Fruit fly (Drosophila melanogaster) whole organism, embryonic: Measurements from ENCODE around the gene CG15373.

ENCODE experiments used
- BEAF-32 ChIP-seq: fragments of 200-800 bp; sonication (Bioruptor generic); optimal IDR thresholded peaks from 3 replicates; lab custom pipeline; 2017; ENCODE audit warnings: missing biosample characterization, missing genetic modification characterization, mild to moderate bottlenecking, moderate library complexity, missing genetic modification reagents
- BtbVII ChIP-seq: fragments of 200-800 bp; sonication (Bioruptor generic); optimal IDR thresholded peaks from 3 replicates; lab custom pipeline; 2017; ENCODE audit warnings: missing biosample characterization, mild to moderate bottlenecking, missing genetic modification characterization
- CG10321 ChIP-seq: fragments of 200-800 bp; sonication (Bioruptor generic); IDR thresholded peaks from 2 replicates; pipeline ENCODE4 v1.3.6; 2022; ENCODE audit warnings: missing biosample characterization, missing genetic modification characterization
- CG11723 ChIP-seq: fragments of 200-800 bp; sonication (Bioruptor generic); optimal IDR thresholded peaks from 2 replicates; lab custom pipeline; 2017; ENCODE audit warnings: missing biosample characterization, mild to moderate bottlenecking, missing genetic modification characterization
- CG1233 ChIP-seq: fragments of 200-800 bp; sonication (Bioruptor generic); optimal IDR thresholded peaks from 4 replicates; lab custom pipeline; 2018; ENCODE audit warnings: missing biosample characterization, mild to moderate bottlenecking, missing genetic modification characterization
- CG13123 ChIP-seq: fragments of 200-800 bp; sonication (Bioruptor generic); optimal IDR thresholded peaks from 2 replicates; lab custom pipeline; 2016; ENCODE audit warnings: missing biosample characterization, missing genetic modification characterization
- CG13296 ChIP-seq: fragments of 200-800 bp; sonication (Bioruptor generic); optimal IDR thresholded peaks from 3 replicates; lab custom pipeline; 2018; ENCODE audit warnings: missing biosample characterization, mild to moderate bottlenecking, missing genetic modification characterization
- CG13424 ChIP-seq: fragments of 200-800 bp; sonication (Bioruptor generic); optimal IDR thresholded peaks from 2 replicates; lab custom pipeline; 2019; ENCODE audit warnings: missing biosample characterization, mild to moderate bottlenecking, missing genetic modification characterization, moderate library complexity
- CG13775 ChIP-seq: fragments of 200-800 bp; sonication (Bioruptor generic); optimal IDR thresholded peaks from 3 replicates; lab custom pipeline; 2017; ENCODE audit warnings: missing biosample characterization, mild to moderate bottlenecking, missing genetic modification characterization
- CG15601 ChIP-seq: fragments of 200-800 bp; sonication (Bioruptor generic); optimal IDR thresholded peaks from 3 replicates; lab custom pipeline; 2019; ENCODE audit warnings: missing biosample characterization, mild to moderate bottlenecking, missing genetic modification characterization, moderate library complexity
- CG1603 ChIP-seq: fragments of 200-800 bp; sonication (Bioruptor generic); optimal IDR thresholded peaks from 2 replicates; lab custom pipeline; 2019; ENCODE audit warnings: missing biosample characterization, mild to moderate bottlenecking, missing genetic modification characterization, moderate library complexity
- CG1647 ChIP-seq: fragments of 200-800 bp; sonication (Bioruptor generic); optimal IDR thresholded peaks from 3 replicates; lab custom pipeline; 2016; ENCODE audit warnings: missing biosample characterization, missing genetic modification characterization
- CG16779 ChIP-seq: fragments of 200-800 bp; sonication (Bioruptor generic); IDR thresholded peaks from 2 replicates; pipeline ENCODE4 v1.3.6; 2022; ENCODE audit warnings: missing biosample characterization, missing genetic modification characterization
- CG17829 ChIP-seq: fragments of 200-800 bp; optimal IDR thresholded peaks from 2 replicates; lab custom pipeline; 2019; ENCODE audit warnings: missing biosample characterization, mild to moderate bottlenecking, missing genetic modification characterization, moderate library complexity
- CG31388 ChIP-seq: fragments of 200-800 bp; sonication (Bioruptor generic); optimal IDR thresholded peaks from 2 replicates; lab custom pipeline; 2016; ENCODE audit warnings: missing biosample characterization, missing genetic modification characterization
- CG34224 ChIP-seq: fragments of 200-800 bp; sonication (Bioruptor generic); IDR thresholded peaks from 3 replicates; pipeline ENCODE4 v1.3.6; 2022; ENCODE audit warnings: missing biosample characterization, missing genetic modification characterization; ENCODE audit not compliant: partially characterized antibody
- CG4424 ChIP-seq: fragments of 200-800 bp; sonication (Bioruptor generic); optimal IDR thresholded peaks from 3 replicates; lab custom pipeline; 2016; ENCODE audit warnings: missing biosample characterization, missing genetic modification characterization
- CG4730 ChIP-seq: fragments of 200-800 bp; sonication (Bioruptor generic); IDR thresholded peaks from 2 replicates; pipeline ENCODE4 v1.3.6; 2022; ENCODE audit warnings: missing biosample characterization, missing genetic modification characterization
- CG6254 ChIP-seq: fragments of 200-800 bp; sonication (Bioruptor generic); optimal IDR thresholded peaks from 3 replicates; lab custom pipeline; 2017; ENCODE audit warnings: mild to moderate bottlenecking, missing biosample characterization, missing genetic modification reagents, missing genetic modification characterization
- CG8944 ChIP-seq: fragments of 200-800 bp; sonication (Bioruptor generic); optimal IDR thresholded peaks from 3 replicates; lab custom pipeline; 2016; ENCODE audit warnings: missing biosample characterization, missing genetic modification characterization
- D19A ChIP-seq: fragments of 200-800 bp; optimal IDR thresholded peaks from 3 replicates; lab custom pipeline; 2019; ENCODE audit warnings: missing biosample characterization, mild to moderate bottlenecking, missing genetic modification characterization, moderate library complexity
- Fer3 ChIP-seq: fragments of 200-800 bp; sonication (Bioruptor generic); optimal IDR thresholded peaks from 2 replicates; lab custom pipeline; 2018; ENCODE audit warnings: missing biosample characterization, mild to moderate bottlenecking, missing genetic modification characterization, moderate library complexity
- HLH54F ChIP-seq: fragments of 200-800 bp; sonication (Bioruptor generic); optimal IDR thresholded peaks from 3 replicates; lab custom pipeline; 2016; ENCODE audit warnings: missing biosample characterization, missing genetic modification characterization
- Med ChIP-seq: fragments of 200-800 bp; sonication (Bioruptor generic); peaks from one replicate; lab custom pipeline; 2016; ENCODE audit warnings: missing biosample characterization, missing genetic modification characterization, mild to moderate bottlenecking, inconsistent platforms, moderate library complexity
- NFAT ChIP-seq: fragments of 200-800 bp; sonication (Bioruptor generic); IDR thresholded peaks from 2 replicates; pipeline ENCODE4 v1.3.6; 2022; ENCODE audit warnings: missing biosample characterization, missing genetic modification characterization
- Trl ChIP-seq, 3 experiments: fragments of >200 bp in 2 of 3; fragments of 200-800 bp in 1 of 3; sonication (Bioruptor generic) in 1 of 3; optimal IDR thresholded peaks; 2 replicates in 1 of 3; 3 replicates in 2 of 3; lab custom pipeline; 2016 to 2017; ENCODE audit warnings: missing biosample characterization in 1 of 3, missing genetic modification characterization in 1 of 3
- bigmax ChIP-seq: fragments of 200-800 bp; sonication (Bioruptor generic); optimal IDR thresholded peaks from 2 replicates; lab custom pipeline; 2018; ENCODE audit warnings: missing biosample characterization, mild to moderate bottlenecking, missing genetic modification characterization
- br ChIP-seq: fragments of >200 bp; optimal IDR thresholded peaks from 2 replicates; lab custom pipeline; 2017
- cad ChIP-seq: fragments of >200 bp; optimal IDR thresholded peaks from 2 replicates; lab custom pipeline; 2017; ENCODE audit warnings: missing biosample characterization, missing genetic modification characterization
- crp ChIP-seq, 2 experiments: fragments of 200-800 bp; sonication (Bioruptor generic); optimal IDR thresholded peaks; 2 replicates in 1 of 2; 3 replicates in 1 of 2; lab custom pipeline; 2017; ENCODE audit warnings: missing biosample characterization in 2 of 2, missing genetic modification characterization in 2 of 2, mild to moderate bottlenecking in 1 of 2, moderate library complexity in 1 of 2
- gcm2 ChIP-seq: fragments of 200-800 bp; sonication (Bioruptor generic); optimal IDR thresholded peaks from 2 replicates; lab custom pipeline; 2016; ENCODE audit warnings: missing biosample characterization, missing genetic modification characterization
- jumu ChIP-seq: fragments of 200-800 bp; sonication (Bioruptor generic); optimal IDR thresholded peaks from 3 replicates; lab custom pipeline; 2016; ENCODE audit warnings: missing biosample characterization, missing genetic modification characterization
- knrl ChIP-seq: fragments of 200-800 bp; sonication (Bioruptor generic); IDR thresholded peaks from 3 replicates; pipeline ENCODE4 v1.3.6; 2022; ENCODE audit warnings: missing biosample characterization, missing genetic modification characterization; ENCODE audit not compliant: partially characterized antibody
- lov ChIP-seq, 2 experiments: fragments of 200-800 bp in 1 of 2; fragments of >200 bp in 1 of 2; sonication (Bioruptor generic) in 1 of 2; IDR thresholded peaks in 1 of 2; optimal IDR thresholded peaks in 1 of 2; 2 replicates in 1 of 2; 3 replicates in 1 of 2; pipeline versions ENCODE4 v1.3.6 to Lab custom; 2017 to 2022; ENCODE audit warnings: missing biosample characterization in 1 of 2, missing genetic modification characterization in 1 of 2
- mld ChIP-seq: fragments of 200-800 bp; sonication (Bioruptor generic); IDR thresholded peaks from 3 replicates; pipeline ENCODE4 v1.3.6; 2022; ENCODE audit warnings: missing biosample characterization, missing genetic modification characterization; ENCODE audit not compliant: partially characterized antibody
- pfk ChIP-seq: fragments of 200-800 bp; sonication (Bioruptor generic); optimal IDR thresholded peaks from 2 replicates; lab custom pipeline; 2018; ENCODE audit warnings: missing biosample characterization, mild to moderate bottlenecking, missing genetic modification characterization, moderate library complexity
- rib ChIP-seq: fragments of 200-800 bp; sonication (Bioruptor generic); IDR thresholded peaks from 2 replicates; pipeline ENCODE4 v1.3.6; 2022; ENCODE audit warnings: missing biosample characterization, missing genetic modification characterization
- sim ChIP-seq: fragments of 200-800 bp; sonication (Bioruptor generic); IDR thresholded peaks from 2 replicates; pipeline ENCODE4 v1.3.6; 2022; ENCODE audit warnings: missing biosample characterization, missing genetic modification characterization
- sima ChIP-seq: fragments of 200-800 bp; sonication (Bioruptor generic); optimal IDR thresholded peaks from 2 replicates; lab custom pipeline; 2016; ENCODE audit warnings: missing biosample characterization, missing genetic modification characterization
- sna ChIP-seq: fragments of 200-800 bp; sonication (Bioruptor generic); IDR thresholded peaks from 2 replicates; pipeline ENCODE4 v1.3.6; 2022; ENCODE audit warnings: missing biosample characterization, missing genetic modification characterization; ENCODE audit not compliant: partially characterized antibody
- sug ChIP-seq: fragments of 200-800 bp; optimal IDR thresholded peaks from 2 replicates; lab custom pipeline; 2019; ENCODE audit warnings: missing biosample characterization, mild to moderate bottlenecking, missing genetic modification characterization, moderate library complexity
- tgo ChIP-seq: fragments of 200-800 bp; sonication (Bioruptor generic); IDR thresholded peaks from 3 replicates; pipeline ENCODE4 v1.3.6; 2022; ENCODE audit warnings: missing biosample characterization, missing genetic modification characterization
- tin ChIP-seq: fragments of 200-800 bp; sonication (Bioruptor generic); optimal IDR thresholded peaks from 3 replicates; lab custom pipeline; 2016; ENCODE audit warnings: missing biosample characterization, missing genetic modification characterization
- tup ChIP-seq: fragments of 200-800 bp; sonication (Bioruptor generic); optimal IDR thresholded peaks from 2 replicates; lab custom pipeline; 2016; ENCODE audit warnings: missing biosample characterization, mild to moderate bottlenecking, missing genetic modification characterization, moderate library complexity
- usp ChIP-seq: fragments of >200 bp; optimal IDR thresholded peaks from 2 replicates; lab custom pipeline; 2017; ENCODE audit warnings: missing biosample characterization, missing genetic modification characterization
- yki ChIP-seq: fragments of >200 bp; optimal IDR thresholded peaks from 3 replicates; lab custom pipeline; 2018
- zen ChIP-seq: fragments of 200-800 bp; sonication (Bioruptor generic); optimal IDR thresholded peaks from 3 replicates; lab custom pipeline; 2018; ENCODE audit warnings: missing biosample characterization, mild to moderate bottlenecking, missing genetic modification characterization, moderate library complexity
- zen2 ChIP-seq: fragments of 200-800 bp; sonication (Bioruptor generic); IDR thresholded peaks from 3 replicates; pipeline ENCODE4 v1.3.6; 2022; ENCODE audit warnings: missing biosample characterization, missing genetic modification characterization; ENCODE audit not compliant: partially characterized antibody
- zf30C ChIP-seq: fragments of 200-800 bp; sonication (Bioruptor generic); optimal IDR thresholded peaks from 3 replicates; lab custom pipeline; 2018; ENCODE audit warnings: missing biosample characterization, mild to moderate bottlenecking, missing genetic modification characterization
- zfh1 ChIP-seq: fragments of 200-800 bp; sonication (Bioruptor generic); IDR thresholded peaks from 3 replicates; pipeline ENCODE4 v1.3.6; 2022; ENCODE audit warnings: missing biosample characterization, missing genetic modification characterization

Gene CG15373

DNA sequence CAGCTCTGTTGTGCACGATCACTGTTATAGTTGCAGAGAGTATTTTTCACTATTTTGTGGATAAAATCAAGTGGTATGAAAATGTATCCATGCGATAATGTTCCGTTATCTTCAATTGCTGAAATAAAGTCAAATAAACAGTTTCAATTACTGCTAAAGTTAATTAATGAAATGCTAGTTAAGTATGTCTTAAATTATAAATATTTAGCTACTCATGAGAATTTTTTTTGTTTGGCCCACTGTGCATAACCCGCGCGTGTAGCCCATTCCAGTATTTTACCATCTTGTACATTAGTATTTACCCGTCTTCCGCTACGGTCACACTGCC is 41.6 kb downstream of the CG15373 start, which contains the start of gene Ada3 (continued):
- peak; percentile 65 for TF ChIP-seq BtbVII (GFP tag; lab: Kevin White, UChicago)
- peak; percentile 50 for TF ChIP-seq CG11723 (GFP tag; lab: Kevin White, UChicago)
- TF ChIP-seq CG13775 (GFP tag; lab: Kevin White, UChicago): peak; percentile 74
- no peak for TF ChIP-seq lov (optimal IDR thresholded peaks at IDR 0.05; lab: Kevin White, UChicago)
- TF ChIP-seq lov (GFP tag; IDR thresholded peaks at IDR 0.05; lab: Robert Waterston, UW): no peak
- TF ChIP-seq CG17829 (tag; lab: Kevin White, UChicago): peak; percentile 65
- TF ChIP-seq bigmax (GFP tag; lab: Kevin White, UChicago): no peak
- no peak for TF ChIP-seq cad (GFP tag; lab: Kevin White, UChicago)
- TF ChIP-seq sug (tag; lab: Kevin White, UChicago): peak; percentile 78
- peak; percentile 56 for TF ChIP-seq CG1647 (GFP tag; lab: Kevin White, UChicago)
- no peak for TF ChIP-seq CG6254 (GFP tag; lab: Kevin White, UChicago)
- peak; percentile 53 for TF ChIP-seq tup (GFP tag; lab: Kevin White, UChicago)
- TF ChIP-seq sim (GFP tag; lab: Robert Waterston, UW): 0 out of 2 replicates have a peak, but pooled peaks have one; percentile 22
- peak; percentile 75 for TF ChIP-seq HLH54F
- TF ChIP-seq gcm2: peak; percentile 42
- TF ChIP-seq Fer3: peak; percentile 61
- TF ChIP-seq CG13296 (GFP tag; lab: Kevin White, UChicago): peak; percentile 66
- no peak for TF ChIP-seq Trl (optimal IDR thresholded peaks at IDR 0.05; lab: Kevin White, UChicago)
- peak; percentile 73 for TF ChIP-seq Trl (GFP tag; optimal IDR thresholded peaks at IDR 0.05; lab: Kevin White, UChicago)
- peak; percentile 79 for TF ChIP-seq jumu (GFP tag; lab: Kevin White, UChicago)
- TF ChIP-seq zfh1 (GFP tag; lab: Robert Waterston, UW): peak; percentile 66; the same call in 2 of the 3 replicates
- no peak for TF ChIP-seq pfk (GFP tag; lab: Kevin White, UChicago)
- no peak for TF ChIP-seq zen2 (GFP tag; lab: Robert Waterston, UW)
- TF ChIP-seq crp (GFP tag; optimal IDR thresholded peaks at IDR 0.05; lab: Kevin White, UChicago): peak in 1 of 2 experiments; percentile 34
- TF ChIP-seq sima: no peak
- TF ChIP-seq tin: peak; percentile 78
- TF ChIP-seq knrl (GFP tag; lab: Robert Waterston, UW): no peak
- TF ChIP-seq zen (tag; lab: Kevin White, UChicago): peak; percentile 58
- peak; percentile 62 for TF ChIP-seq CG15601 (tag; lab: Kevin White, UChicago)
- no peak for TF ChIP-seq CG10321 (GFP tag; lab: Robert Waterston, UW)
- no peak for TF ChIP-seq CG34224 (GFP tag; lab: Robert Waterston, UW)
- TF ChIP-seq rib (GFP tag; lab: Robert Waterston, UW): no peak
- no peak for TF ChIP-seq zf30C
- no peak for TF ChIP-seq br (lab: Kevin White, UChicago)
- peak; percentile 23; the same call in 1 of the 2 replicates for TF ChIP-seq CG16779 (GFP tag; lab: Robert Waterston, UW)
- TF ChIP-seq CG4424: peak; percentile 87
- peak; percentile 62 for TF ChIP-seq CG8944 (GFP tag; lab: Kevin White, UChicago)
- TF ChIP-seq usp (GFP tag; lab: Kevin White, UChicago): no peak
- TF ChIP-seq yki (lab: Kevin White, UChicago): no peak
- peak; percentile 95 for TF ChIP-seq Med
- TF ChIP-seq CG13123 (GFP tag; lab: Kevin White, UChicago): peak; percentile 34
- peak; percentile 53 for TF ChIP-seq BEAF-32
- TF ChIP-seq CG1603 (tag; lab: Kevin White, UChicago): peak; percentile 70
- TF ChIP-seq CG31388 (GFP tag; lab: Kevin White, UChicago): no peak
- peak; percentile 62 for TF ChIP-seq CG1233 (GFP tag; lab: Kevin White, UChicago)
- TF ChIP-seq mld: no peak
- no peak for TF ChIP-seq sna (GFP tag; lab: Robert Waterston, UW)
- TF ChIP-seq tgo (GFP tag; lab: Robert Waterston, UW): peak; percentile 69
- peak; percentile 84 for TF ChIP-seq CG13424
- peak; percentile 58; the same call in 1 of the 2 replicates for TF ChIP-seq CG4730
- TF ChIP-seq NFAT: peak; percentile 75
- peak; percentile 38 for TF ChIP-seq D19A (tag; lab: Kevin White, UChicago)
